Worm (Caenorhabditis elegans) whole organism, L3 larva: ENCODE data around the gene Y57A10B.7.

Experiments
- ama-1 ChIP-seq: fragments of 150-350 bp; optimal IDR thresholded peaks from 2 replicates; lab custom pipeline; 2018
- fos-1 ChIP-seq: fragments of 150-350 bp; optimal IDR thresholded peaks from 2 replicates; lab custom pipeline; 2014; ENCODE audit warnings: missing biosample characterization, missing genetic modification characterization
- lin-15B ChIP-seq: fragments of 150-350 bp; optimal IDR thresholded peaks from 2 replicates; lab custom pipeline; 2014; ENCODE audit warnings: missing biosample characterization, missing genetic modification characterization
- mdl-1 ChIP-seq: fragments of 150-350 bp; optimal IDR thresholded peaks from 2 replicates; lab custom pipeline; 2014; ENCODE audit warnings: missing biosample characterization, missing genetic modification characterization
- nhr-28 ChIP-seq: fragments of 150-350 bp; optimal IDR thresholded peaks from 2 replicates; lab custom pipeline; 2014; ENCODE audit warnings: missing biosample characterization, missing genetic modification characterization
- ztf-4 ChIP-seq: fragments of 150-350 bp; optimal IDR thresholded peaks from 2 replicates; lab custom pipeline; 2014; ENCODE audit warnings: missing biosample characterization, missing genetic modification characterization

- TF ChIP-seq nhr-28 (tag; lab: Kevin White, UChicago) = no peak
- TF ChIP-seq lin-15B = no peak
- no peak for TF ChIP-seq mdl-1 (tag; lab: Kevin White, UChicago)
- TF ChIP-seq ztf-4 (tag; lab: Kevin White, UChicago) = no peak
- no peak for TF ChIP-seq ama-1 (lab: Kevin White, UChicago)
- no peak for TF ChIP-seq fos-1
These were observed 44.9 kb upstream of the Y57A10B.7 start, which contains the start of gene Y57A10C.9 for ce11 chrII:12438441-12438840.
